Fruit fly (Drosophila melanogaster): ENCODE data around the gene Lkb1.

Gene Lkb1

dm6 chr3R:13728897-13729296 is 52.5 kb downstream of the Lkb1 start:
- TF ChIP-seq CG17801 (GFP tag; optimal IDR thresholded peaks at IDR 0.05; ENCODE audit: partially characterized antibody), result peak; percentile 11

All from ovary, adult (tissue).